Fruit fly (Drosophila melanogaster) whole organism, embryonic: Measurements from ENCODE around the gene RpL32.
A peak's percentile ranks its signal among the peaks of the same experiment; 100 is the strongest.

Experiments used
- Atf3 ChIP-seq: fragments of 200-800 bp; sonication (Bioruptor generic); optimal IDR thresholded peaks from 3 replicates; lab custom pipeline; 2016; ENCODE audit warnings: missing biosample characterization, missing genetic modification characterization
- CG10543 ChIP-seq: fragments of 200-800 bp; sonication (Bioruptor generic); optimal IDR thresholded peaks from 3 replicates; lab custom pipeline; 2017; ENCODE audit warnings: missing biosample characterization, mild to moderate bottlenecking, missing genetic modification characterization, moderate library complexity
- CG11247 ChIP-seq: fragments of 200-800 bp; sonication (Bioruptor generic); IDR thresholded peaks from 2 replicates; pipeline ENCODE4 v1.3.6; 2022; ENCODE audit warnings: missing biosample characterization, missing genetic modification characterization
- CG13775 ChIP-seq: fragments of 200-800 bp; sonication (Bioruptor generic); optimal IDR thresholded peaks from 3 replicates; lab custom pipeline; 2017; ENCODE audit warnings: missing biosample characterization, mild to moderate bottlenecking, missing genetic modification characterization
- CG15269 ChIP-seq: fragments of 200-800 bp; sonication (Bioruptor generic); optimal IDR thresholded peaks from 2 replicates; lab custom pipeline; 2018; ENCODE audit warnings: missing biosample characterization, mild to moderate bottlenecking, missing genetic modification characterization, moderate library complexity
- CG15696 ChIP-seq: fragments of 200-800 bp; sonication (Bioruptor generic); optimal IDR thresholded peaks from 2 replicates; lab custom pipeline; 2019; ENCODE audit warnings: missing biosample characterization, mild to moderate bottlenecking, missing genetic modification characterization, moderate library complexity
- CG17359 ChIP-seq: fragments of 200-800 bp; sonication (Bioruptor generic); optimal IDR thresholded peaks from 3 replicates; lab custom pipeline; 2018; ENCODE audit warnings: missing biosample characterization, mild to moderate bottlenecking, missing genetic modification characterization, moderate library complexity
- CG17612 ChIP-seq: fragments of 200-800 bp; sonication (Bioruptor generic); IDR thresholded peaks from 2 replicates; pipeline ENCODE4 v1.3.6; 2022; ENCODE audit warnings: missing biosample characterization, missing genetic modification characterization
- CG30431 ChIP-seq: fragments of 200-800 bp; sonication (Bioruptor generic); optimal IDR thresholded peaks from 2 replicates; lab custom pipeline; 2017; ENCODE audit warnings: missing biosample characterization, missing genetic modification characterization
- CG42726 ChIP-seq: fragments of 200-800 bp; sonication (Bioruptor generic); IDR thresholded peaks from 2 replicates; pipeline ENCODE4 v1.3.6; 2022; ENCODE audit warnings: missing biosample characterization, missing genetic modification characterization; ENCODE audit not compliant: partially characterized antibody
- CG4328 ChIP-seq: fragments of 200-800 bp; sonication (Bioruptor generic); optimal IDR thresholded peaks from 3 replicates; lab custom pipeline; 2017; ENCODE audit warnings: missing biosample characterization, missing genetic modification reagents, missing genetic modification characterization
- CG4424 ChIP-seq: fragments of 200-800 bp; sonication (Bioruptor generic); optimal IDR thresholded peaks from 3 replicates; lab custom pipeline; 2016; ENCODE audit warnings: missing biosample characterization, missing genetic modification characterization
- CG9932 ChIP-seq: fragments of 200-800 bp; sonication (Bioruptor generic); IDR thresholded peaks from 2 replicates; pipeline ENCODE4 v1.3.6; 2022; ENCODE audit warnings: missing biosample characterization, missing genetic modification characterization
- Dad ChIP-seq: fragments of 200-800 bp; sonication (Bioruptor generic); optimal IDR thresholded peaks from 3 replicates; lab custom pipeline; 2016; ENCODE audit warnings: missing biosample characterization, missing genetic modification characterization
- Doc3 ChIP-seq: fragments of 200-800 bp; sonication (Bioruptor generic); IDR thresholded peaks from 3 replicates; pipeline ENCODE4 v1.3.6; 2022; ENCODE audit warnings: missing biosample characterization, missing genetic modification characterization; ENCODE audit not compliant: partially characterized antibody
- Fer3 ChIP-seq: fragments of 200-800 bp; sonication (Bioruptor generic); optimal IDR thresholded peaks from 2 replicates; lab custom pipeline; 2018; ENCODE audit warnings: missing biosample characterization, mild to moderate bottlenecking, missing genetic modification characterization, moderate library complexity
- Hr3 ChIP-seq: fragments of 200-800 bp; sonication (Bioruptor generic); optimal IDR thresholded peaks from 3 replicates; lab custom pipeline; 2016; ENCODE audit warnings: missing biosample characterization, missing genetic modification characterization
- Hr39 ChIP-seq: fragments of >200 bp; optimal IDR thresholded peaks from 2 replicates; lab custom pipeline; 2017
- Jarid2 ChIP-seq: fragments of 200-800 bp; sonication (Bioruptor generic); optimal IDR thresholded peaks from 3 replicates; lab custom pipeline; 2017; ENCODE audit warnings: mild to moderate bottlenecking, missing biosample characterization, missing genetic modification reagents, missing genetic modification characterization
- NK7.1 ChIP-seq: fragments of 200-800 bp; sonication (Bioruptor generic); optimal IDR thresholded peaks from 3 replicates; lab custom pipeline; 2016; ENCODE audit warnings: missing biosample characterization, missing genetic modification characterization
- Oli ChIP-seq: fragments of 200-800 bp; sonication (Bioruptor generic); optimal IDR thresholded peaks from 2 replicates; lab custom pipeline; 2018; ENCODE audit warnings: missing biosample characterization, mild to moderate bottlenecking, missing genetic modification characterization, moderate library complexity
- Spps ChIP-seq: fragments of 200-800 bp; sonication (Bioruptor generic); optimal IDR thresholded peaks from 2 replicates; lab custom pipeline; 2018; ENCODE audit warnings: missing biosample characterization, mild to moderate bottlenecking, missing genetic modification characterization
- bbx ChIP-seq: fragments of 200-800 bp; sonication (Bioruptor generic); IDR thresholded peaks from 2 replicates; pipeline ENCODE4 v1.3.6; 2022; ENCODE audit warnings: missing biosample characterization, missing genetic modification characterization; ENCODE audit not compliant: partially characterized antibody
- btn ChIP-seq: fragments of 200-800 bp; sonication (Bioruptor generic); optimal IDR thresholded peaks from 2 replicates; lab custom pipeline; 2016; ENCODE audit warnings: missing biosample characterization, missing genetic modification characterization
- cad ChIP-seq: fragments of >200 bp; optimal IDR thresholded peaks from 2 replicates; lab custom pipeline; 2017; ENCODE audit warnings: missing biosample characterization, missing genetic modification characterization
- corto ChIP-seq: fragments of 200-800 bp; sonication (Bioruptor generic); optimal IDR thresholded peaks from 2 replicates; lab custom pipeline; 2016; ENCODE audit warnings: missing biosample characterization, mild to moderate bottlenecking, missing genetic modification characterization, moderate library complexity
- crc ChIP-seq: fragments of 200-800 bp; sonication (Bioruptor generic); optimal IDR thresholded peaks from 2 replicates; lab custom pipeline; 2016; ENCODE audit warnings: missing biosample characterization, missing genetic modification characterization
- crol ChIP-seq: fragments of 200-800 bp; sonication (Bioruptor generic); IDR thresholded peaks from 2 replicates; pipeline ENCODE4 v1.3.6; 2022; ENCODE audit warnings: missing biosample characterization, missing genetic modification characterization
- dimm ChIP-seq: fragments of 200-800 bp; sonication (Bioruptor generic); IDR thresholded peaks from 2 replicates; pipeline ENCODE4 v1.3.6; 2022; ENCODE audit warnings: missing biosample characterization, missing genetic modification characterization
- dmrt11E ChIP-seq: fragments of 200-800 bp; sonication (Bioruptor generic); optimal IDR thresholded peaks from 3 replicates; lab custom pipeline; 2018; ENCODE audit warnings: missing biosample characterization, mild to moderate bottlenecking, missing genetic modification characterization, moderate library complexity
- dpn ChIP-seq, 2 experiments: fragments of 200-800 bp; sonication (Bioruptor generic); optimal IDR thresholded peaks; 3 replicates each; lab custom pipeline; 2016; ENCODE audit warnings: missing biosample characterization in 2 of 2, missing genetic modification characterization in 2 of 2
- dysf ChIP-seq: fragments of 200-800 bp; sonication (Bioruptor generic); IDR thresholded peaks from 3 replicates; pipeline ENCODE4 v1.3.6; 2022; ENCODE audit warnings: missing biosample characterization, missing genetic modification characterization
- eyg ChIP-seq: fragments of 200-800 bp; sonication (Bioruptor generic); optimal IDR thresholded peaks from 3 replicates; lab custom pipeline; 2016; ENCODE audit warnings: missing biosample characterization, missing genetic modification characterization
- fd96Cb ChIP-seq: fragments of 200-800 bp; sonication (Bioruptor generic); optimal IDR thresholded peaks from 2 replicates; lab custom pipeline; 2018; ENCODE audit warnings: missing biosample characterization, mild to moderate bottlenecking, missing genetic modification characterization, moderate library complexity
- gsb ChIP-seq: fragments of 200-800 bp; sonication (Bioruptor generic); IDR thresholded peaks from 2 replicates; pipeline ENCODE4 v1.3.6; 2022; ENCODE audit warnings: missing biosample characterization, missing genetic modification characterization
- lmd ChIP-seq: fragments of 200-800 bp; sonication (Bioruptor generic); IDR thresholded peaks from 2 replicates; pipeline ENCODE4 v1.3.6; 2022; ENCODE audit warnings: missing biosample characterization, missing genetic modification characterization
- mirr ChIP-seq: fragments of 200-800 bp; sonication (Bioruptor generic); optimal IDR thresholded peaks from 3 replicates; lab custom pipeline; 2018; ENCODE audit warnings: missing biosample characterization, mild to moderate bottlenecking, missing genetic modification characterization
- nmo ChIP-seq: fragments of 200-800 bp; sonication (Bioruptor generic); optimal IDR thresholded peaks from 2 replicates; lab custom pipeline; 2018; ENCODE audit warnings: missing biosample characterization, mild to moderate bottlenecking, missing genetic modification characterization, moderate library complexity
- pfk ChIP-seq: fragments of 200-800 bp; sonication (Bioruptor generic); optimal IDR thresholded peaks from 2 replicates; lab custom pipeline; 2018; ENCODE audit warnings: missing biosample characterization, mild to moderate bottlenecking, missing genetic modification characterization, moderate library complexity
- phol ChIP-seq: fragments of 200-800 bp; sonication (Bioruptor generic); optimal IDR thresholded peaks from 3 replicates; lab custom pipeline; 2018; ENCODE audit warnings: missing biosample characterization, mild to moderate bottlenecking, missing genetic modification characterization, moderate library complexity
- ro ChIP-seq: fragments of 200-800 bp; sonication (Bioruptor generic); IDR thresholded peaks from 2 replicates; pipeline ENCODE4 v1.3.6; 2022; ENCODE audit warnings: missing biosample characterization, missing genetic modification characterization
- scrt ChIP-seq: fragments of 200-800 bp; sonication (Bioruptor generic); optimal IDR thresholded peaks from 2 replicates; lab custom pipeline; 2018; ENCODE audit warnings: missing biosample characterization, mild to moderate bottlenecking, missing genetic modification characterization, moderate library complexity
- sd ChIP-seq: fragments of 200-800 bp; sonication (Bioruptor generic); optimal IDR thresholded peaks from 3 replicates; lab custom pipeline; 2018; ENCODE audit warnings: missing biosample characterization, mild to moderate bottlenecking, missing genetic modification characterization, moderate library complexity
- seq ChIP-seq: fragments of 200-800 bp; sonication (Bioruptor generic); IDR thresholded peaks from 2 replicates; pipeline ENCODE4 v1.3.6; 2022; ENCODE audit warnings: missing biosample characterization, missing genetic modification characterization
- shn ChIP-seq: fragments of 200-800 bp; sonication (Bioruptor generic); optimal IDR thresholded peaks from 3 replicates; lab custom pipeline; 2016; ENCODE audit warnings: missing biosample characterization, missing genetic modification characterization
- sisA ChIP-seq: fragments of 200-800 bp; sonication (Bioruptor generic); IDR thresholded peaks from 2 replicates; pipeline ENCODE4 v1.3.6; 2022; ENCODE audit warnings: missing biosample characterization, missing genetic modification characterization
- slbo ChIP-seq: fragments of 200-800 bp; sonication (Bioruptor generic); IDR thresholded peaks from 2 replicates; pipeline ENCODE4 v1.3.6; 2022; ENCODE audit warnings: missing biosample characterization, missing genetic modification characterization
- sqz ChIP-seq: fragments of 200-800 bp; sonication (Bioruptor generic); optimal IDR thresholded peaks from 3 replicates; lab custom pipeline; 2018; ENCODE audit warnings: missing biosample characterization, mild to moderate bottlenecking, missing genetic modification characterization
- stc ChIP-seq: fragments of 200-800 bp; sonication (Bioruptor generic); IDR thresholded peaks from 2 replicates; pipeline ENCODE4 v1.3.6; 2022; ENCODE audit warnings: missing biosample characterization, missing genetic modification characterization
- zfh2 ChIP-seq: fragments of 200-800 bp; sonication (Bioruptor generic); optimal IDR thresholded peaks from 2 replicates; lab custom pipeline; 2016; ENCODE audit warnings: missing biosample characterization, missing genetic modification characterization

Gene RpL32

dm6 chr3R:30043139-30043744 lies 2.7 kb downstream of the RpL32 start, which contains the start of gene Sry-delta (continued):
- TF ChIP-seq seq (GFP tag; lab: Robert Waterston, UW): no peak; the same call in 1 of the 2 replicates
- peak; percentile 78 for TF ChIP-seq sisA (GFP tag; lab: Robert Waterston, UW)
- TF ChIP-seq CG10543 (GFP tag; lab: Kevin White, UChicago): peak; percentile 62
- TF ChIP-seq Fer3 (tag; lab: Kevin White, UChicago): peak; percentile 75
- TF ChIP-seq Hr3 (GFP tag; lab: Kevin White, UChicago): peak; percentile 68
- TF ChIP-seq stc (GFP tag; lab: Robert Waterston, UW): peak; percentile 40; the same call in 1 of the 2 replicates
- TF ChIP-seq btn (GFP tag; lab: Kevin White, UChicago): peak; percentile 38
- TF ChIP-seq crol (GFP tag; lab: Robert Waterston, UW): no peak
- TF ChIP-seq nmo: peak; percentile 81
- peak; percentile 46; the same call in 1 of the 2 replicates for TF ChIP-seq CG42726
- peak; percentile 99 for TF ChIP-seq pfk (GFP tag; lab: Kevin White, UChicago)
- TF ChIP-seq gsb (GFP tag; lab: Robert Waterston, UW): 0 out of 2 replicates have a peak, but pooled peaks have one; percentile 8
- no peak for TF ChIP-seq CG15269
- peak; percentile 91 for TF ChIP-seq Dad
- peak; percentile 16 for TF ChIP-seq CG30431 (GFP tag; lab: Kevin White, UChicago)
- no peak for TF ChIP-seq corto
- TF ChIP-seq CG15696: peak; percentile 60
- peak; percentile 65; the same call in 2 of the 3 replicates for TF ChIP-seq Doc3
- TF ChIP-seq Atf3: peak; percentile 67
- TF ChIP-seq sqz: no peak
- peak; percentile 96 for TF ChIP-seq CG9932
- peak; percentile 88 to 93 for TF ChIP-seq dpn (GFP tag; optimal IDR thresholded peaks at IDR 0.05; lab: Kevin White, UChicago)
- TF ChIP-seq CG4328: peak; percentile 57
- TF ChIP-seq Spps (tag; lab: Kevin White, UChicago): peak; percentile 3
- peak; percentile 85 for TF ChIP-seq phol (tag; lab: Kevin White, UChicago)
- TF ChIP-seq zfh2 (GFP tag; lab: Kevin White, UChicago): peak; percentile 95
- TF ChIP-seq dysf (GFP tag; lab: Robert Waterston, UW): peak; percentile 59; the same call in 2 of the 3 replicates
- TF ChIP-seq CG17359 (tag; lab: Kevin White, UChicago): peak; percentile 73
- TF ChIP-seq lmd: peak; percentile 62; the same call in 1 of the 2 replicates
- TF ChIP-seq sd (tag; lab: Kevin White, UChicago): no peak
- TF ChIP-seq Jarid2: no peak
- peak; percentile 85 for TF ChIP-seq CG4424
- peak; percentile 74 for TF ChIP-seq CG13775 (GFP tag; lab: Kevin White, UChicago)
- peak; percentile 77 for TF ChIP-seq bbx
- peak; percentile 94 for TF ChIP-seq slbo (GFP tag; lab: Robert Waterston, UW)
- peak; percentile 82 for TF ChIP-seq mirr (GFP tag; lab: Kevin White, UChicago)
- peak; percentile 61 for TF ChIP-seq eyg (GFP tag; lab: Kevin White, UChicago)
- TF ChIP-seq Oli (tag; lab: Kevin White, UChicago): no peak
- peak; percentile 80 for TF ChIP-seq shn (GFP tag; lab: Kevin White, UChicago)
- TF ChIP-seq fd96Cb (tag; lab: Kevin White, UChicago): peak; percentile 46
- TF ChIP-seq ro (GFP tag; lab: Robert Waterston, UW): no peak
- peak; percentile 59 for TF ChIP-seq dmrt11E
- TF ChIP-seq CG17612 (GFP tag; lab: Robert Waterston, UW): no peak; the same call in 1 of the 2 replicates
- no peak for TF ChIP-seq scrt (GFP tag; lab: Kevin White, UChicago)
- TF ChIP-seq cad (GFP tag; lab: Kevin White, UChicago): peak; percentile 54
- 0 out of 2 replicates have a peak, but pooled peaks have one; percentile 3 for TF ChIP-seq dimm (GFP tag; lab: Robert Waterston, UW)
- no peak for TF ChIP-seq Hr39 (lab: Kevin White, UChicago)
- peak; percentile 84 for TF ChIP-seq CG11247 (GFP tag; lab: Robert Waterston, UW)
- TF ChIP-seq NK7.1 (GFP tag; lab: Kevin White, UChicago): peak; percentile 69
- peak; percentile 64 for TF ChIP-seq crc (GFP tag; lab: Kevin White, UChicago)
